Worm (Caenorhabditis elegans): ENCODE data around the gene set-5.
A peak's percentile ranks its signal among the peaks of the same experiment; 100 is the strongest.

The set-5 gene

ce11 chrV:14685435-14686058 lies 13.2 kb upstream of the set-5 start, which contains the start of gene C47E8.4 (continued):
- no peak for TF ChIP-seq lin-11 (tag; optimal IDR thresholded peaks at IDR 0.05)
- TF ChIP-seq odd-2 (tag; optimal IDR thresholded peaks at IDR 0.05): no peak
- TF ChIP-seq eyg-1 (tag; optimal IDR thresholded peaks at IDR 0.05): peak; percentile 78
- no peak for TF ChIP-seq npax-4 (tag; optimal IDR thresholded peaks at IDR 0.05)
- peak; percentile 50 for TF ChIP-seq lim-6 (tag; optimal IDR thresholded peaks at IDR 0.05)
- peak; percentile 100 for TF ChIP-seq nfya-1 (tag; optimal IDR thresholded peaks at IDR 0.05)
- TF ChIP-seq ttx-3 (tag; optimal IDR thresholded peaks at IDR 0.05): peak; percentile 47
- peak; percentile 73 for TF ChIP-seq fax-1 (tag; optimal IDR thresholded peaks at IDR 0.05)
- TF ChIP-seq pros-1 (tag; optimal IDR thresholded peaks at IDR 0.05): peak; percentile 64
- peak; percentile 49 for TF ChIP-seq sox-2 (GFP tag; IDR thresholded peaks at IDR 0.05)
- peak; percentile 53 for TF ChIP-seq syd-9 (tag; optimal IDR thresholded peaks at IDR 0.05)
- TF ChIP-seq nhr-232 (tag; optimal IDR thresholded peaks at IDR 0.05): no peak
- TF ChIP-seq pax-1 (tag; optimal IDR thresholded peaks at IDR 0.05): peak; percentile 87
- TF ChIP-seq sdc-2 (tag; optimal IDR thresholded peaks at IDR 0.05): peak; percentile 64
- 0 out of 2 replicates have a peak, but pooled peaks have one; percentile 17 for TF ChIP-seq unc-3 (GFP tag; conservative IDR thresholded peaks at IDR 0.05)
- TF ChIP-seq unc-3 (tag; optimal IDR thresholded peaks at IDR 0.05): peak; percentile 72
- peak; percentile 98 for TF ChIP-seq ceh-31 (tag; optimal IDR thresholded peaks at IDR 0.05)
- TF ChIP-seq fkh-6 (tag; optimal IDR thresholded peaks at IDR 0.05): peak; percentile 69
- no peak for TF ChIP-seq Y22D7AL.16 (tag; optimal IDR thresholded peaks at IDR 0.05)
- TF ChIP-seq madf-2 (tag; optimal IDR thresholded peaks at IDR 0.05): no peak
- TF ChIP-seq ceh-19 (GFP tag; optimal IDR thresholded peaks at IDR 0.05): no peak
- peak; percentile 83 for TF ChIP-seq mec-3 (tag; optimal IDR thresholded peaks at IDR 0.05; ENCODE audit: borderline replicate concordance)
- peak; percentile 33 for TF ChIP-seq hlh-30 (tag; optimal IDR thresholded peaks at IDR 0.05; ENCODE audit: insufficient read depth)
- TF ChIP-seq unc-55 (GFP tag; optimal IDR thresholded peaks at IDR 0.05): peak; percentile 81
- no peak for TF ChIP-seq ceh-24 (tag; optimal IDR thresholded peaks at IDR 0.05)

- TF ChIP-seq ref-2 (tag; optimal IDR thresholded peaks at IDR 0.05) (no peak), hlh-6 (tag; optimal IDR thresholded peaks at IDR 0.05) (peak; percentile 8), pqm-1 (tag; optimal IDR thresholded peaks at IDR 0.05) (peak; percentile 4), mec-3 (tag; optimal IDR thresholded peaks at IDR 0.05; ENCODE audit: borderline replicate concordance) (no peak)
Observed at ce11 chrV:14686231-14687105, 12.3 kb upstream of the set-5 start.

- TF ChIP-seq unc-55 (GFP tag; optimal IDR thresholded peaks at IDR 0.05) (no peak), T23F11.4 (GFP tag; optimal IDR thresholded peaks at IDR 0.05) (peak; percentile 2)
Observed at ce11 chrV:14687106-14687964, 11.4 kb upstream of the set-5 start.

ce11 chrV:14688097-14688912 lies 10.5 kb upstream of the set-5 start, which contains the start of gene C47E8.11:
Gene C47E8.11, plus strand, starts transcription at chrV:14688616.
- TF ChIP-seq hlh-30 (tag; optimal IDR thresholded peaks at IDR 0.05; ENCODE audit: insufficient read depth) (no peak), nfya-1 (tag; optimal IDR thresholded peaks at IDR 0.05) (peak; percentile 12)
